Fruit fly (Drosophila melanogaster): Measurements from ENCODE around the gene Nle.

DNA sequence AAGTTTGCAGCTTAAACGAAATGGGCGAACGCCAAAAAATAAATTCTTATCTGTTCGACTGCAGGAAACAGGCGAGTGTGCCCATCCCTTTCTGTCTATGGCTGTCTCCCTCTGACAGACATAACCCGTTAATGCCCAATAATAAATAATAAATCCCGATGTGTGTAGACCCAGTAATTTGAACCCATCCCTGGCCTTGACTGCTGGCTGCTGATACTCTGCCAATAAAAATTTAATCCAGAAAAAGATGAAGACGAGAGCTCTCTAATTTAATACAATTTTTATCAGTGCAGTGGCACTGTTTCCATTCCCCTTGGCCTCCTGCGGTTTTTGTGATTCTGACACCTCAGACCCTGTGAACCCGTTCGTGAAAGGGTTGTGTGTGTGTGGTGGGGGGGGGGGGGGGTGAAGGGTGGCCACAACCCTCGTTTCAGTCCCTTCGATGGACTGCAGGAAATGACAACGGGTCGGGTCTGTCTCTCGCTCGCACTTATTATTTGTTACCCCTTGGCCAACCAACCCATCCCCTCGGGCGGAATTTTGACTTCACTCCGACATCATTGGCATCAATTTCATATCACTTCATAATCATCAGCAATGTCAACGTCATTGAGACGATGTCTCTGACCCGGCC, 42.3 kb downstream of the Nle start:
- no peak for TF ChIP-seq CG8478 (optimal IDR thresholded peaks at IDR 0.05)
- no peak for TF ChIP-seq usp (GFP tag; optimal IDR thresholded peaks at IDR 0.05)
- no peak for TF ChIP-seq pan (optimal IDR thresholded peaks at IDR 0.05)
- TF ChIP-seq Dll (optimal IDR thresholded peaks at IDR 0.05) = no peak
- no peak for TF ChIP-seq psq (optimal IDR thresholded peaks at IDR 0.05)
- TF ChIP-seq EcR (GFP tag; optimal IDR thresholded peaks at IDR 0.05) = no peak

Measured in whole organism.